Fruit fly (Drosophila melanogaster) whole organism, embryonic: ENCODE results near the gene Fife.

ENCODE experiments used
- Ada2b ChIP-seq: fragments of 200-800 bp; sonication (Bioruptor generic); IDR thresholded peaks from 2 replicates; pipeline ENCODE4 v1.3.6; 2022; ENCODE audit warnings: missing biosample characterization, missing genetic modification characterization
- BtbVII ChIP-seq: fragments of 200-800 bp; sonication (Bioruptor generic); optimal IDR thresholded peaks from 3 replicates; lab custom pipeline; 2017; ENCODE audit warnings: missing biosample characterization, mild to moderate bottlenecking, missing genetic modification characterization
- CG10147 ChIP-seq: fragments of 200-800 bp; sonication (Bioruptor generic); optimal IDR thresholded peaks from 2 replicates; lab custom pipeline; 2019; ENCODE audit warnings: missing biosample characterization, mild to moderate bottlenecking, missing genetic modification characterization, moderate library complexity
- CG10267 ChIP-seq: fragments of 200-800 bp; sonication (Bioruptor generic); optimal IDR thresholded peaks from 2 replicates; lab custom pipeline; 2018; ENCODE audit warnings: missing biosample characterization, mild to moderate bottlenecking, missing genetic modification characterization, moderate library complexity
- CG13424 ChIP-seq: fragments of 200-800 bp; sonication (Bioruptor generic); optimal IDR thresholded peaks from 2 replicates; lab custom pipeline; 2019; ENCODE audit warnings: missing biosample characterization, mild to moderate bottlenecking, missing genetic modification characterization, moderate library complexity
- CG13775 ChIP-seq: fragments of 200-800 bp; sonication (Bioruptor generic); optimal IDR thresholded peaks from 3 replicates; lab custom pipeline; 2017; ENCODE audit warnings: missing biosample characterization, mild to moderate bottlenecking, missing genetic modification characterization
- CG14050 ChIP-seq: fragments of 200-800 bp; sonication (Bioruptor generic); IDR thresholded peaks from 3 replicates; pipeline ENCODE4 v1.3.6; 2022; ENCODE audit warnings: missing biosample characterization, missing genetic modification characterization
- CG1602 ChIP-seq: fragments of 200-800 bp; sonication (Bioruptor generic); optimal IDR thresholded peaks from 3 replicates; lab custom pipeline; 2016; ENCODE audit warnings: missing biosample characterization, missing genetic modification characterization
- CG17328 ChIP-seq: fragments of 200-800 bp; sonication (Bioruptor generic); IDR thresholded peaks from 2 replicates; pipeline ENCODE4 v1.3.6; 2022; ENCODE audit warnings: missing biosample characterization, missing genetic modification characterization
- CG31365 ChIP-seq: fragments of 200-800 bp; sonication (Bioruptor generic); optimal IDR thresholded peaks from 2 replicates; lab custom pipeline; 2018; ENCODE audit warnings: missing biosample characterization, mild to moderate bottlenecking, missing genetic modification characterization
- CG31441 ChIP-seq: fragments of 200-800 bp; sonication (Bioruptor generic); IDR thresholded peaks from 2 replicates; pipeline ENCODE4 v1.3.6; 2022; ENCODE audit warnings: missing biosample characterization, missing genetic modification characterization
- CG32532 ChIP-seq: fragments of 200-800 bp; sonication (Bioruptor generic); IDR thresholded peaks from 2 replicates; pipeline ENCODE4 v1.3.6; 2022; ENCODE audit warnings: missing biosample characterization, missing genetic modification characterization
- CG34422 ChIP-seq: fragments of 200-800 bp; sonication (Bioruptor generic); IDR thresholded peaks from 3 replicates; pipeline ENCODE4 v1.3.6; 2022; ENCODE audit warnings: missing biosample characterization, missing genetic modification characterization
- CG4820 ChIP-seq: fragments of 200-800 bp; sonication (Bioruptor generic); optimal IDR thresholded peaks from 3 replicates; lab custom pipeline; 2016; ENCODE audit warnings: missing biosample characterization, missing genetic modification characterization
- CG7357 ChIP-seq: fragments of 200-800 bp; sonication (Bioruptor generic); IDR thresholded peaks from 3 replicates; pipeline ENCODE4 v1.3.6; 2022; ENCODE audit warnings: missing biosample characterization, missing genetic modification characterization
- CG7928 ChIP-seq: fragments of 200-800 bp; sonication (Bioruptor generic); optimal IDR thresholded peaks from 2 replicates; lab custom pipeline; 2017; ENCODE audit warnings: missing biosample characterization, mild to moderate bottlenecking, missing genetic modification characterization
- CG8281 ChIP-seq: fragments of 200-800 bp; sonication (Bioruptor generic); optimal IDR thresholded peaks from 2 replicates; lab custom pipeline; 2018; ENCODE audit warnings: missing biosample characterization, mild to moderate bottlenecking, missing genetic modification characterization, moderate library complexity
- CG9437 ChIP-seq: fragments of 200-800 bp; sonication (Bioruptor generic); optimal IDR thresholded peaks from 2 replicates; lab custom pipeline; 2018; ENCODE audit warnings: missing biosample characterization, mild to moderate bottlenecking, missing genetic modification characterization
- CG9797 ChIP-seq: fragments of 200-800 bp; sonication (Bioruptor generic); optimal IDR thresholded peaks from 3 replicates; lab custom pipeline; 2018; ENCODE audit warnings: missing biosample characterization, mild to moderate bottlenecking, missing genetic modification characterization
- D ChIP-seq, 2 experiments: fragments of 200-800 bp in 1 of 2; fragments of >200 bp in 1 of 2; sonication (Bioruptor generic) in 1 of 2; optimal IDR thresholded peaks; 2 replicates in 1 of 2; 3 replicates in 1 of 2; lab custom pipeline; 2017; ENCODE audit warnings: mild to moderate bottlenecking in 1 of 2, missing biosample characterization in 1 of 2, missing genetic modification characterization in 1 of 2, missing genetic modification reagents in 1 of 2
- Dek ChIP-seq: fragments of 200-800 bp; sonication (Bioruptor generic); optimal IDR thresholded peaks from 3 replicates; lab custom pipeline; 2019; ENCODE audit warnings: missing biosample characterization, mild to moderate bottlenecking, missing genetic modification characterization, moderate library complexity
- Dp ChIP-seq: fragments of 200-800 bp; sonication (Bioruptor generic); optimal IDR thresholded peaks from 2 replicates; lab custom pipeline; 2018; ENCODE audit warnings: missing biosample characterization, mild to moderate bottlenecking, missing genetic modification characterization, moderate library complexity
- E2f1 ChIP-seq: fragments of 200-800 bp; sonication (Bioruptor generic); IDR thresholded peaks from 2 replicates; pipeline ENCODE4 v1.3.6; 2022; ENCODE audit warnings: missing biosample characterization, missing genetic modification characterization
- E2f2 ChIP-seq: fragments of 200-800 bp; sonication (Bioruptor generic); IDR thresholded peaks from 2 replicates; pipeline ENCODE4 v1.3.6; 2022; ENCODE audit warnings: missing biosample characterization, missing genetic modification characterization
- H2.0 ChIP-seq: fragments of 200-800 bp; sonication (Bioruptor generic); IDR thresholded peaks from 2 replicates; pipeline ENCODE4 v1.3.6; 2022; ENCODE audit warnings: missing biosample characterization, missing genetic modification characterization
- HLH3B ChIP-seq: fragments of 200-800 bp; sonication (Bioruptor generic); IDR thresholded peaks from 2 replicates; pipeline ENCODE4 v1.3.6; 2022; ENCODE audit warnings: missing biosample characterization, missing genetic modification characterization
- Hmr ChIP-seq: fragments of 200-800 bp; sonication (Bioruptor generic); optimal IDR thresholded peaks from 3 replicates; lab custom pipeline; 2017; ENCODE audit warnings: mild to moderate bottlenecking, missing biosample characterization, missing genetic modification reagents, missing genetic modification characterization
- MBD-R2 ChIP-seq: fragments of 200-800 bp; sonication (Bioruptor generic); IDR thresholded peaks from 2 replicates; pipeline ENCODE4 v1.3.6; 2022; ENCODE audit warnings: missing biosample characterization, missing genetic modification characterization
- Ssrp ChIP-seq: fragments of 200-800 bp; sonication (Bioruptor generic); optimal IDR thresholded peaks from 2 replicates; lab custom pipeline; 2018; ENCODE audit warnings: missing biosample characterization, mild to moderate bottlenecking, missing genetic modification characterization, moderate library complexity
- Usf ChIP-seq: fragments of 200-800 bp; sonication (Bioruptor generic); optimal IDR thresholded peaks from 2 replicates; lab custom pipeline; 2017; ENCODE audit warnings: missing genotype, missing biosample characterization, missing genetic modification characterization
- Xrp1 ChIP-seq: fragments of 200-800 bp; sonication (Bioruptor generic); IDR thresholded peaks from 2 replicates; pipeline ENCODE4 v1.3.6; 2022; ENCODE audit warnings: missing biosample characterization, missing genetic modification characterization
- bigmax ChIP-seq: fragments of 200-800 bp; sonication (Bioruptor generic); optimal IDR thresholded peaks from 2 replicates; lab custom pipeline; 2018; ENCODE audit warnings: missing biosample characterization, mild to moderate bottlenecking, missing genetic modification characterization
- cato ChIP-seq: fragments of 200-800 bp; sonication (Bioruptor generic); optimal IDR thresholded peaks from 2 replicates; lab custom pipeline; 2016; ENCODE audit warnings: missing biosample characterization, missing genetic modification characterization, borderline replicate concordance
- dimm ChIP-seq: fragments of 200-800 bp; sonication (Bioruptor generic); IDR thresholded peaks from 2 replicates; pipeline ENCODE4 v1.3.6; 2022; ENCODE audit warnings: missing biosample characterization, missing genetic modification characterization
- en ChIP-seq: fragments of 200-800 bp; sonication (Bioruptor generic); optimal IDR thresholded peaks from 2 replicates; lab custom pipeline; 2016; ENCODE audit warnings: missing biosample characterization, missing genetic modification characterization
- esg ChIP-seq: fragments of 200-800 bp; sonication (Bioruptor generic); conservative IDR thresholded peaks from 2 replicates; pipeline ENCODE4 v1.3.6; 2022; ENCODE audit warnings: missing biosample characterization, missing genetic modification characterization
- fd3F ChIP-seq: fragments of 200-800 bp; sonication (Bioruptor generic); optimal IDR thresholded peaks from 2 replicates; lab custom pipeline; 2018; ENCODE audit warnings: missing biosample characterization, mild to moderate bottlenecking, missing genetic modification characterization, moderate library complexity
- gfzf ChIP-seq: fragments of 200-800 bp; sonication (Bioruptor generic); optimal IDR thresholded peaks from 2 replicates; lab custom pipeline; 2016; ENCODE audit warnings: missing biosample characterization, mild to moderate bottlenecking, missing genetic modification characterization, moderate library complexity
- gsb-n ChIP-seq: fragments of 200-800 bp; sonication (Bioruptor generic); optimal IDR thresholded peaks from 3 replicates; lab custom pipeline; 2018; ENCODE audit warnings: missing biosample characterization, mild to moderate bottlenecking, missing genetic modification characterization
- hth ChIP-seq: fragments of >200 bp; optimal IDR thresholded peaks from 2 replicates; lab custom pipeline; 2017; ENCODE audit warnings: inconsistent platforms
- jigr1 ChIP-seq: fragments of 200-800 bp; sonication (Bioruptor generic); IDR thresholded peaks from 3 replicates; pipeline ENCODE4 v1.3.6; 2022; ENCODE audit warnings: missing biosample characterization, missing genetic modification characterization
- kay ChIP-seq: fragments of 200-800 bp; sonication (Bioruptor generic); optimal IDR thresholded peaks from 2 replicates; lab custom pipeline; 2016; ENCODE audit warnings: missing biosample characterization, missing genetic modification characterization
- lmd ChIP-seq: fragments of 200-800 bp; sonication (Bioruptor generic); IDR thresholded peaks from 2 replicates; pipeline ENCODE4 v1.3.6; 2022; ENCODE audit warnings: missing biosample characterization, missing genetic modification characterization
- pb ChIP-seq: fragments of 200-800 bp; sonication (Bioruptor generic); optimal IDR thresholded peaks from 3 replicates; lab custom pipeline; 2016; ENCODE audit warnings: missing biosample characterization, missing genetic modification characterization
- peb ChIP-seq: fragments of 200-800 bp; sonication (Bioruptor generic); IDR thresholded peaks from 2 replicates; pipeline ENCODE4 v1.3.6; 2022; ENCODE audit warnings: missing biosample characterization, missing genetic modification characterization
- pzg ChIP-seq: fragments of 200-800 bp; sonication (Bioruptor generic); optimal IDR thresholded peaks from 3 replicates; lab custom pipeline; 2018; ENCODE audit warnings: missing biosample characterization, mild to moderate bottlenecking, missing genetic modification characterization, moderate library complexity
- slou ChIP-seq: fragments of 200-800 bp; sonication (Bioruptor generic); optimal IDR thresholded peaks from 3 replicates; lab custom pipeline; 2016; ENCODE audit warnings: missing biosample characterization, missing genetic modification characterization
- sob ChIP-seq: fragments of 200-800 bp; sonication (Bioruptor generic); IDR thresholded peaks from 2 replicates; pipeline ENCODE4 v1.3.6; 2022; ENCODE audit warnings: missing biosample characterization, missing genetic modification characterization
- tap ChIP-seq: fragments of 200-800 bp; optimal IDR thresholded peaks from 3 replicates; lab custom pipeline; 2019; ENCODE audit warnings: missing biosample characterization, mild to moderate bottlenecking, missing genetic modification characterization, moderate library complexity
- vvl ChIP-seq: fragments of 200-800 bp; sonication (Bioruptor generic); IDR thresholded peaks from 2 replicates; pipeline ENCODE4 v1.3.6; 2022; ENCODE audit warnings: missing biosample characterization, missing genetic modification characterization
- zen ChIP-seq: fragments of 200-800 bp; sonication (Bioruptor generic); optimal IDR thresholded peaks from 3 replicates; lab custom pipeline; 2018; ENCODE audit warnings: missing biosample characterization, mild to moderate bottlenecking, missing genetic modification characterization, moderate library complexity

The Fife gene

dm6 chr3L:2651800-2652199, 59.7 kb downstream of the Fife start, which contains the start of the genes ProRS-m, CG42304 and Snup (continued):
- peak; percentile 26 for TF ChIP-seq fd3F (GFP tag; lab: Kevin White, UChicago)
- TF ChIP-seq CG31365 (tag; lab: Kevin White, UChicago): no peak
- TF ChIP-seq CG13424 (tag; lab: Kevin White, UChicago): peak; percentile 53
- peak; percentile 45 for TF ChIP-seq CG13775
- TF ChIP-seq MBD-R2 (GFP tag; lab: Robert Waterston, UW): peak; percentile 71
- no peak for TF ChIP-seq slou (GFP tag; lab: Kevin White, UChicago)
- peak; percentile 19 for TF ChIP-seq CG4820 (GFP tag; lab: Kevin White, UChicago)
- TF ChIP-seq gfzf (GFP tag; lab: Kevin White, UChicago): peak; percentile 56
- TF ChIP-seq CG1602 (GFP tag; lab: Kevin White, UChicago): peak; percentile 25
- TF ChIP-seq CG7357: peak; percentile 40; the same call in 1 of the 3 replicates
- TF ChIP-seq CG32532 (GFP tag; lab: Robert Waterston, UW): peak; percentile 72
- peak; percentile 54; the same call in 1 of the 2 replicates for TF ChIP-seq CG17328
- TF ChIP-seq CG9797: peak; percentile 60
- no peak for TF ChIP-seq BtbVII
- TF ChIP-seq jigr1 (GFP tag; lab: Robert Waterston, UW): 0 out of 3 replicates have a peak, but pooled peaks have one; percentile 53
- peak; percentile 34 for TF ChIP-seq CG10147
- TF ChIP-seq HLH3B (GFP tag; lab: Robert Waterston, UW): peak; percentile 84
- TF ChIP-seq hth (lab: Kevin White, UChicago): no peak
- peak; percentile 74 for TF ChIP-seq CG34422 (GFP tag; lab: Robert Waterston, UW)
- peak; percentile 26 for TF ChIP-seq Hmr
- TF ChIP-seq en (GFP tag; lab: Kevin White, UChicago): no peak
- TF ChIP-seq Dp: peak; percentile 15
- TF ChIP-seq tap: no peak
- peak; percentile 71; the same call in 1 of the 2 replicates for TF ChIP-seq Xrp1 (GFP tag; lab: Robert Waterston, UW)
- TF ChIP-seq E2f1 (GFP tag; lab: Robert Waterston, UW): peak; percentile 82
- TF ChIP-seq Ada2b (GFP tag; lab: Robert Waterston, UW): peak; percentile 30; the same call in 1 of the 2 replicates
- TF ChIP-seq E2f2 (GFP tag; lab: Robert Waterston, UW): peak; percentile 57
- TF ChIP-seq CG10267 (tag; lab: Kevin White, UChicago): peak; percentile 63
- TF ChIP-seq kay: no peak
- TF ChIP-seq zen (tag; lab: Kevin White, UChicago): peak; percentile 66
- TF ChIP-seq Dek (tag; lab: Kevin White, UChicago): peak; percentile 50
- peak; percentile 73 for TF ChIP-seq bigmax (GFP tag; lab: Kevin White, UChicago)
- no peak for TF ChIP-seq D (optimal IDR thresholded peaks at IDR 0.05; lab: Kevin White, UChicago)
- TF ChIP-seq D (GFP tag; optimal IDR thresholded peaks at IDR 0.05; lab: Kevin White, UChicago): no peak
- peak; percentile 30 for TF ChIP-seq CG9437 (GFP tag; lab: Kevin White, UChicago)
- peak; percentile 65 for TF ChIP-seq esg
- peak; percentile 32; the same call in 1 of the 2 replicates for TF ChIP-seq dimm (GFP tag; lab: Robert Waterston, UW)
- TF ChIP-seq CG7928: no peak
- TF ChIP-seq pzg (GFP tag; lab: Kevin White, UChicago): peak; percentile 18
- no peak; the same call in none of the 2 replicates for TF ChIP-seq CG31441 (GFP tag; lab: Robert Waterston, UW)
- peak; percentile 14 for TF ChIP-seq cato (GFP tag; lab: Kevin White, UChicago)
- TF ChIP-seq Ssrp: peak; percentile 47
- peak; percentile 73 for TF ChIP-seq gsb-n
- TF ChIP-seq CG8281 (tag; lab: Kevin White, UChicago): no peak
- TF ChIP-seq CG14050 (GFP tag; lab: Robert Waterston, UW): peak; percentile 31; the same call in 2 of the 3 replicates
- no peak for TF ChIP-seq Usf (GFP tag; lab: Kevin White, UChicago)
- TF ChIP-seq pb (GFP tag; lab: Kevin White, UChicago): no peak
- peak; percentile 37; the same call in 1 of the 2 replicates for TF ChIP-seq H2.0 (GFP tag; lab: Robert Waterston, UW)
- peak; percentile 86 for TF ChIP-seq vvl (GFP tag; lab: Robert Waterston, UW)
- peak; percentile 58; the same call in 1 of the 2 replicates for TF ChIP-seq peb
- TF ChIP-seq lmd: peak; percentile 53; the same call in 1 of the 2 replicates
- TF ChIP-seq sob (GFP tag; lab: Robert Waterston, UW): peak; percentile 18; the same call in 1 of the 2 replicates
